Worm (Caenorhabditis elegans): Measurements from ENCODE around the gene F41F3.1.

DNA sequence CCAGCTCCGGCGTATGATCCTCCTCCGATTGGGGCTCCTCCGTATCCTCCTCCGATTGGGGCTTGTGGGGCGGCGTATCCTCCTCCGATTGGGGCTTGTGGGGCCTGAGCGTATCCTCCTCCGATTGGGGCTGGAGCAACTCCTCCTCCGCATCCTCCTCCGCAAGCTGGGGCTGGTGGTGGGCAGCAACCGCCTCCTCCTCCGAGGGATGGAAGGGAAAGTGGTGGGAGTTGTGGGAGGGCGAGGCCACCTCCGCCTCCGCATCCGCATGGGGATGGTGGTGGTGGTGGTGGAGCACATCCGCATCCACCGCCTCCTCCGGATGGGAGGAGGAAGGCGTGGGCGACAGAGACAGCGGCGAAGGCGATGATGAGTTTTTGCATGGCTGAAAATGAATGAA lies 6.5 kb upstream of the F41F3.1 start, which contains the start of gene F41F3.3:
- TF ChIP-seq elt-3 (tag; optimal IDR thresholded peaks at IDR 0.05) = no peak
- no peak for TF ChIP-seq lin-13 (GFP tag; optimal IDR thresholded peaks at IDR 0.05)
- TF ChIP-seq tbx-2 (tag; optimal IDR thresholded peaks at IDR 0.05) = no peak
- TF ChIP-seq skn-1 (tag; optimal IDR thresholded peaks at IDR 0.05) = no peak
- no peak for TF ChIP-seq jun-1 (tag; optimal IDR thresholded peaks at IDR 0.05)
- TF ChIP-seq lin-35 (GFP tag; optimal IDR thresholded peaks at IDR 0.05) = no peak
- TF ChIP-seq ztf-4 (tag; optimal IDR thresholded peaks at IDR 0.05) = no peak
- no peak for TF ChIP-seq nhr-28 (tag; optimal IDR thresholded peaks at IDR 0.05)
- TF ChIP-seq nhr-20 (tag; optimal IDR thresholded peaks at IDR 0.05) = no peak
- TF ChIP-seq snu-23 (GFP tag; optimal IDR thresholded peaks at IDR 0.05) = no peak

All from whole organism, L1 larva.